Fruit fly (Drosophila melanogaster) whole organism, prepupa: ENCODE results near the gene CG32988.

Experiments used
- Blimp-1 ChIP-seq: fragments of 200-800 bp; sonication (Bioruptor generic); optimal IDR thresholded peaks from 3 replicates; lab custom pipeline; 2017; ENCODE audit warnings: missing biosample characterization, missing genetic modification characterization, mild to moderate bottlenecking, moderate library complexity, missing genetic modification reagents
- CG10631 ChIP-seq: fragments of 200-800 bp; sonication (Bioruptor generic); optimal IDR thresholded peaks from 2 replicates; lab custom pipeline; 2016; ENCODE audit warnings: missing biosample characterization, missing genetic modification characterization
- CG10669 ChIP-seq: fragments of 200-800 bp; sonication (Bioruptor generic); optimal IDR thresholded peaks from 3 replicates; lab custom pipeline; 2018; ENCODE audit warnings: missing biosample characterization, mild to moderate bottlenecking, missing genetic modification characterization, moderate library complexity
- CG11762 ChIP-seq: fragments of 200-800 bp; sonication (Bioruptor generic); optimal IDR thresholded peaks from 3 replicates; lab custom pipeline; 2016; ENCODE audit warnings: missing biosample characterization, missing genetic modification characterization; ENCODE audit not compliant: insufficient read depth
- CG11902 ChIP-seq: fragments of 200-800 bp; sonication (Bioruptor generic); optimal IDR thresholded peaks from 3 replicates; lab custom pipeline; 2016; ENCODE audit warnings: missing biosample characterization, missing genetic modification characterization
- CG1621 ChIP-seq: fragments of 200-800 bp; sonication (Bioruptor generic); optimal IDR thresholded peaks from 3 replicates; lab custom pipeline; 2018; ENCODE audit warnings: missing biosample characterization, mild to moderate bottlenecking, missing genetic modification characterization
- CG16779 ChIP-seq: fragments of 200-800 bp; sonication (Bioruptor generic); optimal IDR thresholded peaks from 3 replicates; lab custom pipeline; 2017; ENCODE audit warnings: missing biosample characterization, mild to moderate bottlenecking, missing genetic modification characterization
- CG3032 ChIP-seq: fragments of 200-800 bp; optimal IDR thresholded peaks from 2 replicates; lab custom pipeline; 2019; ENCODE audit warnings: missing biosample characterization, mild to moderate bottlenecking, missing genetic modification characterization, moderate library complexity
- CG32006 ChIP-seq: fragments of 200-800 bp; sonication (Bioruptor generic); optimal IDR thresholded peaks from 3 replicates; lab custom pipeline; 2017; ENCODE audit warnings: missing biosample characterization, mild to moderate bottlenecking, missing genetic modification characterization
- CG34406 ChIP-seq: fragments of 200-800 bp; sonication (Bioruptor generic); optimal IDR thresholded peaks from 3 replicates; lab custom pipeline; 2016; ENCODE audit warnings: missing biosample characterization, missing genetic modification characterization
- CG3919 ChIP-seq: fragments of 200-800 bp; sonication (Bioruptor generic); optimal IDR thresholded peaks from 3 replicates; lab custom pipeline; 2016; ENCODE audit warnings: missing biosample characterization, missing genetic modification characterization
- CG4318 ChIP-seq: fragments of 200-800 bp; sonication (Bioruptor generic); optimal IDR thresholded peaks from 3 replicates; lab custom pipeline; 2017; ENCODE audit warnings: missing biosample characterization, mild to moderate bottlenecking, missing genetic modification characterization
- CG6792 ChIP-seq: fragments of 200-800 bp; sonication (Bioruptor generic); optimal IDR thresholded peaks from 3 replicates; lab custom pipeline; 2016; ENCODE audit warnings: missing biosample characterization, missing genetic modification characterization
- CG7368 ChIP-seq: fragments of 200-800 bp; sonication (Bioruptor generic); optimal IDR thresholded peaks from 3 replicates; lab custom pipeline; 2016; ENCODE audit warnings: missing biosample characterization, missing genetic modification characterization
- CG8119 ChIP-seq: fragments of 200-800 bp; sonication (Bioruptor generic); IDR thresholded peaks from 3 replicates; pipeline ENCODE4 v1.3.6; 2022; ENCODE audit warnings: missing biosample characterization, missing genetic modification characterization
- CG8319 ChIP-seq: fragments of 200-800 bp; sonication (Bioruptor generic); optimal IDR thresholded peaks from 3 replicates; lab custom pipeline; 2016; ENCODE audit warnings: missing biosample characterization, missing genetic modification characterization
- CG8632 ChIP-seq: fragments of 200-800 bp; sonication (Bioruptor generic); optimal IDR thresholded peaks from 3 replicates; lab custom pipeline; 2016; ENCODE audit warnings: missing biosample characterization, missing genetic modification characterization
- CG9139 ChIP-seq: fragments of 200-800 bp; sonication (Bioruptor generic); optimal IDR thresholded peaks from 3 replicates; lab custom pipeline; 2017; ENCODE audit warnings: missing biosample characterization, mild to moderate bottlenecking, missing genetic modification characterization
- Eip75B ChIP-seq: fragments of 200-800 bp; sonication (Bioruptor generic); optimal IDR thresholded peaks from 3 replicates; lab custom pipeline; 2016; ENCODE audit warnings: missing biosample characterization, missing genetic modification characterization
- Eip78C ChIP-seq: fragments of 200-800 bp; sonication (Bioruptor generic); peaks from one replicate; lab custom pipeline; 2016; ENCODE audit warnings: missing biosample characterization, missing genetic modification characterization
- Eip93F ChIP-seq: fragments of 200-800 bp; sonication (Bioruptor generic); optimal IDR thresholded peaks from 2 replicates; lab custom pipeline; 2016; ENCODE audit warnings: missing biosample characterization, mild to moderate bottlenecking, missing genetic modification characterization
- Gug ChIP-seq: fragments of 200-800 bp; sonication (Bioruptor generic); IDR thresholded peaks from 2 replicates; pipeline ENCODE4 v1.3.6; 2022; ENCODE audit warnings: missing biosample characterization, missing genetic modification characterization
- Hr38 ChIP-seq: sonication (Bioruptor generic); optimal IDR thresholded peaks from 2 replicates; lab custom pipeline; 2016; ENCODE audit warnings: missing biosample characterization, missing genetic modification characterization
- Hr39 ChIP-seq: fragments of 200-800 bp; sonication (Bioruptor generic); optimal IDR thresholded peaks from 2 replicates; lab custom pipeline; 2016; ENCODE audit warnings: missing biosample characterization, missing genetic modification characterization
- Hr4 ChIP-seq: fragments of 200-800 bp; sonication (Bioruptor generic); optimal IDR thresholded peaks from 3 replicates; lab custom pipeline; 2016; ENCODE audit warnings: missing biosample characterization, missing genetic modification characterization
- Lpt ChIP-seq: fragments of 200-800 bp; sonication (Bioruptor generic); optimal IDR thresholded peaks from 3 replicates; lab custom pipeline; 2016; ENCODE audit warnings: missing biosample characterization, missing genetic modification characterization
- Met ChIP-seq: fragments of 200-800 bp; sonication (Bioruptor generic); optimal IDR thresholded peaks from 3 replicates; lab custom pipeline; 2016; ENCODE audit warnings: missing biosample characterization, missing genetic modification characterization
- OdsH ChIP-seq: fragments of 200-800 bp; sonication (Bioruptor generic); optimal IDR thresholded peaks from 3 replicates; lab custom pipeline; 2016; ENCODE audit warnings: missing biosample characterization, missing genetic modification characterization
- achi ChIP-seq: fragments of 200-800 bp; sonication (Bioruptor generic); optimal IDR thresholded peaks from 3 replicates; lab custom pipeline; 2016; ENCODE audit warnings: missing biosample characterization, missing genetic modification characterization
- acj6 ChIP-seq: fragments of 200-800 bp; sonication (Bioruptor generic); optimal IDR thresholded peaks from 3 replicates; lab custom pipeline; 2016; ENCODE audit warnings: missing biosample characterization, missing genetic modification characterization
- dac ChIP-seq: fragments of 200-800 bp; sonication (Bioruptor generic); optimal IDR thresholded peaks from 2 replicates; lab custom pipeline; 2017; ENCODE audit warnings: missing biosample characterization, mild to moderate bottlenecking, missing genetic modification characterization
- dsx ChIP-seq: fragments of 200-800 bp; optimal IDR thresholded peaks from 3 replicates; lab custom pipeline; 2019; ENCODE audit warnings: missing biosample characterization, mild to moderate bottlenecking, missing genetic modification characterization, moderate library complexity; ENCODE audit not compliant: poor library complexity, severe bottlenecking
- eg ChIP-seq: fragments of 200-800 bp; sonication (Bioruptor generic); IDR thresholded peaks from 3 replicates; pipeline ENCODE4 v1.3.6; 2022; ENCODE audit warnings: missing biosample characterization, missing genetic modification characterization
- fd59A ChIP-seq: fragments of 200-800 bp; sonication (Bioruptor generic); optimal IDR thresholded peaks from 2 replicates; lab custom pipeline; 2017; ENCODE audit warnings: missing biosample characterization, mild to moderate bottlenecking, missing genetic modification characterization, missing genetic modification reagents
- fd85E ChIP-seq: fragments of 200-800 bp; sonication (Bioruptor generic); optimal IDR thresholded peaks from 3 replicates; lab custom pipeline; 2016; ENCODE audit warnings: missing biosample characterization, missing genetic modification characterization
- fkh ChIP-seq: fragments of 200-800 bp; sonication (Bioruptor generic); optimal IDR thresholded peaks from 3 replicates; lab custom pipeline; 2017; ENCODE audit warnings: missing biosample characterization, mild to moderate bottlenecking, missing genetic modification characterization, moderate library complexity
- net ChIP-seq: fragments of 200-800 bp; sonication (Bioruptor generic); optimal IDR thresholded peaks from 3 replicates; lab custom pipeline; 2016; ENCODE audit warnings: missing biosample characterization, missing genetic modification characterization
- salr ChIP-seq, 2 experiments: fragments of 200-800 bp; sonication (Bioruptor generic); optimal IDR thresholded peaks; 3 replicates each; lab custom pipeline; 2016 to 2018; ENCODE audit warnings: missing biosample characterization in 2 of 2, missing genetic modification characterization in 2 of 2, mild to moderate bottlenecking in 1 of 2
- spab ChIP-seq: fragments of 200-800 bp; sonication (Bioruptor generic); optimal IDR thresholded peaks from 2 replicates; lab custom pipeline; 2017; ENCODE audit warnings: missing biosample characterization, mild to moderate bottlenecking, missing genetic modification characterization, missing genetic modification reagents
- ss ChIP-seq, 2 experiments: fragments of 200-800 bp; sonication (Bioruptor generic); optimal IDR thresholded peaks; 2 replicates in 1 of 2; 3 replicates in 1 of 2; lab custom pipeline; 2017 to 2018; ENCODE audit warnings: mild to moderate bottlenecking in 2 of 2, missing biosample characterization in 2 of 2, missing genetic modification characterization in 2 of 2, moderate library complexity in 1 of 2
- svp ChIP-seq: fragments of 200-800 bp; sonication (Bioruptor generic); peaks from one replicate; lab custom pipeline; 2016; ENCODE audit warnings: missing biosample characterization, missing genetic modification characterization
- topi ChIP-seq: fragments of 200-800 bp; sonication (Bioruptor generic); optimal IDR thresholded peaks from 3 replicates; lab custom pipeline; 2016; ENCODE audit warnings: missing biosample characterization, missing genetic modification characterization
- vri ChIP-seq: fragments of 200-800 bp; sonication (Bioruptor generic); optimal IDR thresholded peaks from 3 replicates; lab custom pipeline; 2016; ENCODE audit warnings: missing biosample characterization, mild to moderate bottlenecking, missing genetic modification characterization

CG32988 gene

dm6 chr2L:8843593-8843992 is 21.1 kb upstream of the CG32988 start:
- TF ChIP-seq Eip75B (GFP tag; lab: Kevin White, UChicago): no peak
- TF ChIP-seq CG1621 (tag; lab: Kevin White, UChicago): no peak
- TF ChIP-seq salr (GFP tag; optimal IDR thresholded peaks at IDR 0.05; lab: Kevin White, UChicago): no peak
- TF ChIP-seq CG11762 (GFP tag; lab: Kevin White, UChicago): no peak
- TF ChIP-seq eg (GFP tag; lab: Robert Waterston, UW): no peak
- TF ChIP-seq fd59A (GFP tag; lab: Kevin White, UChicago): no peak
- TF ChIP-seq CG10631 (GFP tag; lab: Kevin White, UChicago): no peak
- no peak for TF ChIP-seq achi (GFP tag; lab: Kevin White, UChicago)
- no peak for TF ChIP-seq acj6
- TF ChIP-seq CG9139: no peak
- no peak for TF ChIP-seq ss (GFP tag; optimal IDR thresholded peaks at IDR 0.05; lab: Kevin White, UChicago)
- no peak for TF ChIP-seq CG4318 (GFP tag; lab: Kevin White, UChicago)
- TF ChIP-seq CG3919 (GFP tag; lab: Kevin White, UChicago): no peak
- no peak for TF ChIP-seq Eip93F (GFP tag; lab: Kevin White, UChicago)

dm6 chr2L:8844693-8845092 is 20.0 kb upstream of the CG32988 start:
- no peak for TF ChIP-seq CG1621 (tag; lab: Kevin White, UChicago)
- TF ChIP-seq Hr4: no peak
- no peak for TF ChIP-seq CG32006
- no peak for TF ChIP-seq spab (GFP tag; lab: Kevin White, UChicago)
- no peak for TF ChIP-seq CG3919 (GFP tag; lab: Kevin White, UChicago)
- no peak for TF ChIP-seq Gug
- no peak for TF ChIP-seq fd85E (GFP tag; lab: Kevin White, UChicago)
- no peak for TF ChIP-seq ss (GFP tag; optimal IDR thresholded peaks at IDR 0.05; lab: Kevin White, UChicago)
- no peak for TF ChIP-seq CG8632 (GFP tag; lab: Kevin White, UChicago)
- TF ChIP-seq CG16779 (tag; lab: Kevin White, UChicago): no peak
- TF ChIP-seq, all 60 proteins: peak for 0

dm6 chr2L:8845931-8846330 is 18.7 kb upstream of the CG32988 start:
- TF ChIP-seq vri (GFP tag; lab: Kevin White, UChicago) (peak; percentile 31), net (GFP tag; lab: Kevin White, UChicago) (no peak), fd59A (GFP tag; lab: Kevin White, UChicago) (no peak), fkh (GFP tag; lab: Kevin White, UChicago) (peak; percentile 94), CG7368 (GFP tag; lab: Kevin White, UChicago) (no peak)

DNA sequence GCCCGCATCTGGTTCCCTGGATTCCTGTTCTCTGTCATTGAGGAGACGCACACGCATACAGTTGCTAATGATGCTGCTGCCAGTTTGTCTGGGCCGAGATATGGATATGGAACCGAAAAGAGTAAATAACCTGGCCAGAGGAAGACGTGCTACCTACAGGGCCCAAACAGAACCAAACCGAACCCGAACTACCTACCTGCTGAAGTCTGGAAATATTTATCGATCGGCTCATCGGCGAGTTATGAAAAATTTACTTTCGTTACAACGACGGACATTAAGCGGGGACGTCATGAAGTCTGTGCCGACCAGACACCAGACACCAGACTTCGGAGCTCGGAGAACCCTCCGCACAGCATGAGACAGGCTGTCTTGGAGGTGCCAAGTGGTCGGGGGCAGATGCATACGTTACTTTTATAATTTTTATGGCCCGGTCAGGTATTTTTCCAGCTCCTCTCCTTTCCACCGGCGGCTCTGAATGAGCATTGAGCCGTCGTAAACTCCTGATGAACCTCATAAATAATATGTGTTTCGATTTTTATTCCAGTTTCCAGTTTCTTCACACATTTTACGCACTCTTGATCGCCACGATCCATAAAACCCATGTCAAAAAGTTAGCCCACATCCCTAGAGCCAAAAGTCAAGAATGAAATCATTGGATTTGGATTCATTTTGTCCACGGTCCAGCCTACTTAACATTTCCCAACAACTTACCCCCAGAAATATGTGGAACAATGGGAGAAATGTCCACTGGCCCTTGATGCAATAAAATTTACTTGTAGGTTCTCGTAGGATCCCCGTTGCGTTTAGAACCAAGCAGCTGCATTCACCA is 17.7 kb upstream of the CG32988 start:
- no peak for TF ChIP-seq net (GFP tag; lab: Kevin White, UChicago)
- TF ChIP-seq ss (GFP tag; optimal IDR thresholded peaks at IDR 0.05; lab: Kevin White, UChicago): peak in 1 of 2 experiments; percentile 58
- no peak for TF ChIP-seq topi (GFP tag; lab: Kevin White, UChicago)
- peak; percentile 87 for TF ChIP-seq Blimp-1 (GFP tag; lab: Kevin White, UChicago)
- no peak for TF ChIP-seq CG3032 (tag; lab: Kevin White, UChicago)
- no peak for TF ChIP-seq eg (GFP tag; lab: Robert Waterston, UW)
- TF ChIP-seq spab (GFP tag; lab: Kevin White, UChicago): no peak
- no peak for TF ChIP-seq CG8119 (GFP tag; lab: Robert Waterston, UW)
- no peak for TF ChIP-seq dac (GFP tag; lab: Kevin White, UChicago)
- TF ChIP-seq CG10669 (GFP tag; lab: Kevin White, UChicago): no peak
- TF ChIP-seq salr (GFP tag; optimal IDR thresholded peaks at IDR 0.05; lab: Kevin White, UChicago): peak in 1 of 2 experiments; percentile 41
- no peak for TF ChIP-seq Hr38
- no peak for TF ChIP-seq Met (GFP tag; lab: Kevin White, UChicago)
- TF ChIP-seq CG10631 (GFP tag; lab: Kevin White, UChicago): no peak
- TF ChIP-seq CG34406: no peak
- peak; percentile 11 for TF ChIP-seq svp
- TF ChIP-seq Lpt (GFP tag; lab: Kevin White, UChicago): no peak
- TF ChIP-seq OdsH (GFP tag; lab: Kevin White, UChicago): no peak
- TF ChIP-seq CG8319 (GFP tag; lab: Kevin White, UChicago): no peak
- peak; percentile 48 for TF ChIP-seq Eip78C (GFP tag; lab: Kevin White, UChicago)
- TF ChIP-seq CG16779 (tag; lab: Kevin White, UChicago): no peak
- TF ChIP-seq CG32006: no peak
- no peak for TF ChIP-seq Hr39
- TF ChIP-seq fd85E (GFP tag; lab: Kevin White, UChicago): no peak
- TF ChIP-seq dsx (GFP tag; lab: Kevin White, UChicago): peak; percentile 2
- no peak for TF ChIP-seq CG6792 (GFP tag; lab: Kevin White, UChicago)
- TF ChIP-seq CG11902 (GFP tag; lab: Kevin White, UChicago): no peak
- TF ChIP-seq fkh (GFP tag; lab: Kevin White, UChicago): peak; percentile 11
